Worm (Caenorhabditis elegans) whole organism, L1 larva: Measurements from ENCODE around the gene tni-1.

ENCODE experiments used
- F16B12.6 ChIP-seq: fragments of 150-350 bp; optimal IDR thresholded peaks from 2 replicates; lab custom pipeline; 2014; ENCODE audit warnings: missing biosample characterization, missing genetic modification characterization
- aly-2 ChIP-seq: fragments of 150-350 bp; optimal IDR thresholded peaks from 2 replicates; lab custom pipeline; 2014; ENCODE audit warnings: missing biosample characterization, missing genetic modification characterization
- ceh-8 ChIP-seq: fragments of 200-800 bp; sonication (Bioruptor generic); optimal IDR thresholded peaks from 2 replicates; lab custom pipeline; 2018; ENCODE audit warnings: mild to moderate bottlenecking, missing genetic modification characterization, moderate library complexity, missing compliant biosample characterization
- efl-1 ChIP-seq, 4 experiments: fragments of 150-350 bp; optimal IDR thresholded peaks in 3 of 4; peaks in 1 of 4; 1 replicate in 1 of 4; 2 replicates in 3 of 4; lab custom pipeline; 2014; ENCODE audit warnings: missing biosample characterization in 2 of 4, missing genetic modification characterization in 2 of 4, missing genetic modification reagents in 2 of 4
- elt-2 ChIP-seq: sonication (generic microtip); optimal IDR thresholded peaks from 2 replicates; lab custom pipeline; 2016; ENCODE audit warnings: missing genetic modification characterization, mild to moderate bottlenecking, inconsistent platforms, missing compliant biosample characterization, missing genetic modification reagents
- hlh-17 ChIP-seq: fragments of 200-800 bp; sonication (Bioruptor generic); optimal IDR thresholded peaks from 2 replicates; lab custom pipeline; 2018; ENCODE audit warnings: missing genetic modification characterization, mild to moderate bottlenecking, missing compliant biosample characterization, moderate library complexity, borderline replicate concordance
- lin-15B ChIP-seq: fragments of 150-350 bp; sonication (generic microtip); optimal IDR thresholded peaks from 3 replicates; lab custom pipeline; 2014; ENCODE audit warnings: missing biosample characterization, missing genetic modification characterization
- lin-35 ChIP-seq, 2 experiments: fragments of 150-350 bp; optimal IDR thresholded peaks; 2 replicates each; lab custom pipeline; 2014; ENCODE audit warnings: missing biosample characterization in 2 of 2, missing genetic modification characterization in 2 of 2, missing genetic modification reagents in 2 of 2
- mab-9 ChIP-seq: fragments of 200-800 bp; sonication (Bioruptor generic); IDR thresholded peaks from 2 replicates; pipeline ENCODE4 v1.3.6; 2022; ENCODE audit warnings: missing genetic modification reagents, missing genetic modification characterization, missing compliant biosample characterization
- nhr-11 ChIP-seq: fragments of 150-350 bp; optimal IDR thresholded peaks from 2 replicates; lab custom pipeline; 2014; ENCODE audit warnings: missing biosample characterization, missing genetic modification characterization
- nhr-237 ChIP-seq: fragments of 150-350 bp; optimal IDR thresholded peaks from 2 replicates; lab custom pipeline; 2014; ENCODE audit warnings: missing biosample characterization, missing genetic modification characterization
- nhr-47 ChIP-seq: sonication (generic microtip); optimal IDR thresholded peaks from 2 replicates; lab custom pipeline; 2016; ENCODE audit warnings: mild to moderate bottlenecking, missing genetic modification characterization, moderate library complexity, missing compliant biosample characterization
- tlp-1 ChIP-seq: fragments of 150-350 bp; optimal IDR thresholded peaks from 2 replicates; lab custom pipeline; 2014; ENCODE audit warnings: missing biosample characterization, missing genetic modification characterization
- unc-30 ChIP-seq: sonication (generic microtip); optimal IDR thresholded peaks from 2 replicates; lab custom pipeline; 2017; ENCODE audit warnings: missing biosample characterization, missing genetic modification characterization

- TF ChIP-seq lin-35 (GFP tag; optimal IDR thresholded peaks at IDR 0.05; lab: Kevin White, UChicago) (no peak), nhr-47 (tag; lab: Kevin White, UChicago) (no peak), F16B12.6 (tag; lab: Kevin White, UChicago) (no peak), nhr-237 (no peak), elt-2 (tag; lab: Kevin White, UChicago) (no peak), nhr-11 (tag; lab: Kevin White, UChicago) (no peak), tlp-1 (no peak), efl-1 (optimal IDR thresholded peaks at IDR 0.05; lab: Kevin White, UChicago) (no peak), efl-1 (GFP tag; optimal IDR thresholded peaks at IDR 0.05 in 1 of 2; lab: Kevin White, UChicago) (no peak), hlh-17 (GFP tag; lab: Kevin White, UChicago) (no peak), unc-30 (no peak), aly-2 (tag; lab: Kevin White, UChicago) (no peak), ceh-8 (GFP tag; lab: Kevin White, UChicago) (no peak), lin-15B (tag; lab: Kevin White, UChicago) (no peak), mab-9 (GFP tag; lab: Robert Waterston, UW) (no peak)
These were observed 31.1 kb downstream of the tni-1 start, which contains the start of gene oct-2 for ce11 chrX:11346155-11346554.
